Fruit fly (Drosophila melanogaster) whole organism, pupa: ENCODE results near the gene Ubc6.

Experiments used
- CG12605 ChIP-seq: fragments of 200-800 bp; sonication (Bioruptor generic); IDR thresholded peaks from 2 replicates; pipeline ENCODE4 v1.3.6; 2022; ENCODE audit warnings: missing biosample characterization, missing genetic modification characterization
- CG15710 ChIP-seq: fragments of 200-800 bp; sonication (Bioruptor generic); optimal IDR thresholded peaks from 2 replicates; lab custom pipeline; 2018; ENCODE audit warnings: missing biosample characterization, mild to moderate bottlenecking, missing genetic modification characterization, moderate library complexity
- CG17806 ChIP-seq: fragments of 200-800 bp; sonication (Bioruptor generic); optimal IDR thresholded peaks from 2 replicates; lab custom pipeline; 2018; ENCODE audit warnings: missing biosample characterization, mild to moderate bottlenecking, missing genetic modification characterization, moderate library complexity
- CG32121 ChIP-seq: fragments of 200-800 bp; sonication (Bioruptor generic); IDR thresholded peaks from 2 replicates; pipeline ENCODE4 v1.3.6; 2022; ENCODE audit warnings: missing biosample characterization, missing genetic modification characterization
- CG34367 ChIP-seq: fragments of 200-800 bp; sonication (Bioruptor generic); optimal IDR thresholded peaks from 2 replicates; lab custom pipeline; 2018; ENCODE audit warnings: missing biosample characterization, mild to moderate bottlenecking, missing genetic modification characterization
- Snoo ChIP-seq: fragments of 200-800 bp; sonication (Bioruptor generic); optimal IDR thresholded peaks from 3 replicates; lab custom pipeline; 2017; ENCODE audit warnings: missing biosample characterization, mild to moderate bottlenecking, missing genetic modification characterization, inconsistent platforms

dm6 chr3R:4970415-4971140 is 18.1 kb upstream of the Ubc6 start:
- TF ChIP-seq CG34367 (tag; lab: Kevin White, UChicago) (no peak), CG12605 (GFP tag; lab: Robert Waterston, UW) (no peak), CG32121 (GFP tag; lab: Robert Waterston, UW) (no peak), CG15710 (no peak), CG17806 (no peak), Snoo (tag; lab: Kevin White, UChicago) (no peak)
